Worm (Caenorhabditis elegans): ENCODE measurements around the gene Y49E10.10.
"Not testable (repeated sequence)": the region's sequence is repeated elsewhere in the genome, so short reads cannot be mapped to it uniquely, and the experiment has no call there.

DNA sequence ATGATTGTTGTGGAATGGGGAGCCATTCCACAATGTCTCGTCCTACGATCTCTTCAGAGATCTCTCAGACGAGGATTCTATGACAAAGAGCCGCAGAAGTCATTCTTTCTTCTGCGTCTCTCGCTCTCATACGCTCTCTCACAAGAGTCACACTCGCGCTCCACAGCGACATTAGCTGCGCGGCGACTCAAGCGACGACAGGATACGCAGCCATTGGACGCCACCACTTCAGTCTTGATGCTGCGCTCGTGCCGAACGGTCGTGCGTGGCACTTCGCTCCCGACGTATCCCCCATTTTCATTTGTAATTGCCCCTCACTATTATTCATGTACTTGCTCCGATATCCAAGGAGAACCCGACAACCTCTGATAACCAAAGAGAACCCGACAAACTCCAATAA lies 12.5 kb upstream of the Y49E10.10 start:
- TF ChIP-seq ama-1 (optimal IDR thresholded peaks at IDR 0.05); ama-1 (GFP tag; optimal IDR thresholded peaks at IDR 0.05); nfya-1 (tag; optimal IDR thresholded peaks at IDR 0.05; ENCODE audit: borderline replicate concordance, insufficient read depth); atf-7 (tag; optimal IDR thresholded peaks at IDR 0.05); xnd-1 (tag; optimal IDR thresholded peaks at IDR 0.05); zim-3 (tag; optimal IDR thresholded peaks at IDR 0.05); lin-35 (GFP tag; optimal IDR thresholded peaks at IDR 0.05); repo-1 (tag; optimal IDR thresholded peaks at IDR 0.05); him-1 (tag; optimal IDR thresholded peaks at IDR 0.05); lin-54 (GFP tag; optimal IDR thresholded peaks at IDR 0.05); nhr-90 (tag; optimal IDR thresholded peaks at IDR 0.05): not testable (repeated sequence)

Data from whole organism, young adult.